Worm (Caenorhabditis elegans): ENCODE results near the gene marc-5.

The marc-5 gene

DNA sequence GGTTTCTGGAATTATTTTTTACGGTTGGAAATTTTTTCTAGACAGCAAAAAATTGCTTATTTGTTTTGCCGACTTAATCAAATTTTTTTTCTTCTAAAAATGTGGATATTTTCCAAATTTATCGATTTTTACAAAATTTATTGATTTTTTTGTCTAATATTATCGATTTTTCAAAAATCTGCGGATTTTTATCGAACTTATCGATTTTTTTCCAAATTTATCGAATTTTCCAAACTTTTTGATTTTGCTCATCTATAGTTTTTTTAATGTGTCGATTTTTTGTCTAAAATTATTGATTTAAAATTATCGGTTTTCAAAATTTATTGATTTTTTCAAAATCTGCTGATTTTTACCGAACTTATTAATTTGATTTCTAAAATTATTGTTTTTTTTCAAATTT is 14.8 kb upstream of the marc-5 start:
- no peak for TF ChIP-seq egl-27 (tag; optimal IDR thresholded peaks at IDR 0.05)
- no peak for TF ChIP-seq ztf-1 (GFP tag; conservative IDR thresholded peaks at IDR 0.05)
- no peak for TF ChIP-seq nhr-12 (tag; optimal IDR thresholded peaks at IDR 0.05)
- TF ChIP-seq mab-5 (tag; optimal IDR thresholded peaks at IDR 0.05): no peak
- no peak for TF ChIP-seq zag-1 (tag; optimal IDR thresholded peaks at IDR 0.05)
- no peak for TF ChIP-seq lin-13 (GFP tag; optimal IDR thresholded peaks at IDR 0.05)
- TF ChIP-seq Y55F3AM.14 (GFP tag; optimal IDR thresholded peaks at IDR 0.05): no peak
- no peak for TF ChIP-seq nhr-10 (tag; optimal IDR thresholded peaks at IDR 0.05)
- TF ChIP-seq skn-1 (tag; optimal IDR thresholded peaks at IDR 0.05): no peak
- TF ChIP-seq gmeb-1 (tag; optimal IDR thresholded peaks at IDR 0.05): no peak
- no peak for TF ChIP-seq crh-2 (tag; optimal IDR thresholded peaks at IDR 0.05)
- TF ChIP-seq nhr-21 (tag; optimal IDR thresholded peaks at IDR 0.05): no peak

DNA sequence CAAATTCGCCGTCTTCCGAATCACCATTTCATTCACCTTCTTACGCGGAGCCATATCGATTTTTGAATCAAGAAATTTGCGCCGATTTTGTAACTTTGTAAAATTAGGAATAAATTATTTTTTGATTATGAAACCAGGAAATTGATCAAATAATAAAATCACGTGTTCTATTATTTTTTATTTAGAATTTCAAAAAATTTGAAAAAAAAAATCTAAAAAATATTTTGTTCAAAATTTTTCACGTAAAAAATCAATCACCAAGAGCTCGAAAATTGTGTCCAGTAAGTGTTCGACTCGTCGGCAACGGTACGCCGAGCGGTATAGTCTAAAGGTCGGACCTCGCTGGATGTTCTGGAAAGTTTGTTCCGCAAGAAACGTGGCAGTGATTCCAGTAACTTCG is 14.4 kb upstream of the marc-5 start, which contains the start of gene Y57A10B.7:
Y57A10B.7 (minus strand) TSS at position 101 of the 400 bp plus-strand sequence.
- no peak for TF ChIP-seq unc-62 (GFP tag; optimal IDR thresholded peaks at IDR 0.05)
- no peak for TF ChIP-seq sma-9 (GFP tag; optimal IDR thresholded peaks at IDR 0.05)
- no peak for TF ChIP-seq sma-9 (tag; optimal IDR thresholded peaks at IDR 0.05)
- no peak for TF ChIP-seq F13H6.1 (tag; optimal IDR thresholded peaks at IDR 0.05)
- TF ChIP-seq crh-2 (tag; optimal IDR thresholded peaks at IDR 0.05): no peak
- no peak for TF ChIP-seq lsy-2 (tag; optimal IDR thresholded peaks at IDR 0.05)
- TF ChIP-seq mbf-1 (tag; optimal IDR thresholded peaks at IDR 0.05): no peak
- TF ChIP-seq C34F6.9 (tag; optimal IDR thresholded peaks at IDR 0.05): no peak
- TF ChIP-seq mdl-1 (tag; optimal IDR thresholded peaks at IDR 0.05): no peak
- no peak for TF ChIP-seq mab-5 (tag; optimal IDR thresholded peaks at IDR 0.05)
- no peak for TF ChIP-seq sma-3 (GFP tag; optimal IDR thresholded peaks at IDR 0.05)
- no peak for TF ChIP-seq fos-1 (tag; optimal IDR thresholded peaks at IDR 0.05)
- TF ChIP-seq lin-39 (tag; optimal IDR thresholded peaks at IDR 0.05): no peak
- TF ChIP-seq Y55F3AM.14 (GFP tag; optimal IDR thresholded peaks at IDR 0.05): no peak
- TF ChIP-seq ceh-16 (tag; optimal IDR thresholded peaks at IDR 0.05): no peak
- TF ChIP-seq elt-3 (tag; optimal IDR thresholded peaks at IDR 0.05): no peak
- TF ChIP-seq snpc-4 (tag; optimal IDR thresholded peaks at IDR 0.05): no peak
- no peak for TF ChIP-seq skn-1 (tag; optimal IDR thresholded peaks at IDR 0.05)
- no peak for TF ChIP-seq zag-1 (tag; optimal IDR thresholded peaks at IDR 0.05)
- no peak for TF ChIP-seq nhr-77 (tag; optimal IDR thresholded peaks at IDR 0.05)

DNA sequence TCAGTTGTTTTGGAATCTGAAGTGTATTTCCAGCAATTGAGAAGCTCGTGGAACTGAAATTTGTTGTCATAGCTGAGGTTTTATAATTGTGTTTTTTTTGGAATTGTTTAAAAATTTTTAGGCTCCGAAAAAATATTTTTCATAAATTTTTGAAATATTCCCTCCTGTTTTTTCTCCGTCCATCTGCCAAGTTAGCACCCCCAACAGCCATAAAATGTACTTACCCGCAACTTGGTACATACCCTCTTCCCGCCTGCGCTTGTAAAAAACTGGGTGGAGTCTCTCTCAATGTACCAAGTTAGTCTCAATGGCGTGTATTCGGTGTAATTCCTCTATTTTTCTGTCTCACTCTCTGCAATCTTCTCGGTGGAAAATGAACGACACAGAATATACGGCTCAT is 10.5 kb upstream of the marc-5 start, which contains the start of gene Y57A10B.6:
Y57A10B.6 (plus strand) TSS at position 301 of the 400 bp plus-strand sequence.
- TF ChIP-seq crh-2 (tag; optimal IDR thresholded peaks at IDR 0.05): no peak
- no peak for TF ChIP-seq snpc-4 (tag; optimal IDR thresholded peaks at IDR 0.05)
- no peak for TF ChIP-seq C34F6.9 (tag; optimal IDR thresholded peaks at IDR 0.05)
- TF ChIP-seq ceh-82 (tag; optimal IDR thresholded peaks at IDR 0.05): no peak
- no peak for TF ChIP-seq sem-4 (tag; optimal IDR thresholded peaks at IDR 0.05)
- no peak for TF ChIP-seq nhr-25 (tag; optimal IDR thresholded peaks at IDR 0.05)
- TF ChIP-seq egl-27 (tag; optimal IDR thresholded peaks at IDR 0.05): no peak
- no peak for TF ChIP-seq alr-1 (tag; optimal IDR thresholded peaks at IDR 0.05)
- TF ChIP-seq sma-3 (GFP tag; optimal IDR thresholded peaks at IDR 0.05): no peak
- no peak for TF ChIP-seq mbf-1 (tag; optimal IDR thresholded peaks at IDR 0.05)
- TF ChIP-seq nhr-12 (tag; optimal IDR thresholded peaks at IDR 0.05): no peak
- no peak for TF ChIP-seq ceh-16 (tag; optimal IDR thresholded peaks at IDR 0.05)
- TF ChIP-seq unc-62 (GFP tag; optimal IDR thresholded peaks at IDR 0.05): no peak

DNA sequence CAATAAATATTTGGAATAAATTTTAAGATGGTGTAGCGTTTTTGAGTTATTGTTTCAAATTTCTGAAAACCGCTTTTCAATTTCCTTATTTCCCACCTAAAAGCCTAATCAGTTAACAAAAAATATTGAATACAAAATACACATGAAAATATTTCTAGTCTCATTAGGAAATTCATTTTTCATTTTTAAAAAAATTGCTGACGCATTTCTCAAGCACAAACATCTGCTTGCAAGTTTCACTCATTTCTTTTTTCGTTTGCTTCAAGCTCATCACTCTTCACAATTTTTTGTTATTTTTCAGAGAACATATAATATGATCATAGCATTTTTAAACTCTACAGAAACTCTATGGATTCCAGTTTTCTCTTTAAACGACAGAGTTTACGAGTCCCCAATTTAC is 8.7 kb upstream of the marc-5 start, which contains the start of gene sre-41:
sre-41 (plus strand) TSS at position 301 of the 400 bp plus-strand sequence.
- no peak for TF ChIP-seq sma-9 (GFP tag; optimal IDR thresholded peaks at IDR 0.05)
- no peak for TF ChIP-seq sma-9 (tag; optimal IDR thresholded peaks at IDR 0.05)
- TF ChIP-seq ceh-16 (tag; optimal IDR thresholded peaks at IDR 0.05): no peak
- no peak for TF ChIP-seq lin-39 (tag; optimal IDR thresholded peaks at IDR 0.05)
- no peak for TF ChIP-seq nhr-77 (tag; optimal IDR thresholded peaks at IDR 0.05)
- TF ChIP-seq unc-39 (tag; optimal IDR thresholded peaks at IDR 0.05): no peak
- no peak for TF ChIP-seq unc-55 (GFP tag; optimal IDR thresholded peaks at IDR 0.05)
- no peak for TF ChIP-seq blmp-1 (tag; optimal IDR thresholded peaks at IDR 0.05; ENCODE audit: insufficient read depth)
- no peak for TF ChIP-seq nhr-12 (tag; optimal IDR thresholded peaks at IDR 0.05)
- no peak for TF ChIP-seq nhr-21 (tag; optimal IDR thresholded peaks at IDR 0.05)
- TF ChIP-seq aly-2 (tag; optimal IDR thresholded peaks at IDR 0.05): no peak
- no peak for TF ChIP-seq nhr-10 (tag; optimal IDR thresholded peaks at IDR 0.05)
- no peak for TF ChIP-seq nhr-23 (tag; optimal IDR thresholded peaks at IDR 0.05)
- TF ChIP-seq ceh-82 (tag; optimal IDR thresholded peaks at IDR 0.05): no peak
